Worm (Caenorhabditis elegans) whole organism, midembryonic: ENCODE data around the gene dhhc-8.

Experiments
- T22C8.4 ChIP-seq: fragments of 200-800 bp; sonication (Bioruptor generic); IDR thresholded peaks from 2 replicates; pipeline ENCODE4 v1.3.6; 2022; ENCODE audit warnings: missing genetic modification characterization, missing compliant biosample characterization
- cog-1 ChIP-seq: sonication (generic microtip); optimal IDR thresholded peaks from 2 replicates; lab custom pipeline; 2016; ENCODE audit warnings: missing genetic modification characterization, missing compliant biosample characterization
- flt-1 ChIP-seq: fragments of 200-800 bp; sonication (Bioruptor generic); IDR thresholded peaks from 2 replicates; pipeline ENCODE4 v1.3.6; 2022; ENCODE audit warnings: missing genetic modification characterization, missing compliant biosample characterization
- klf-2 ChIP-seq: fragments of 200-800 bp; sonication (Bioruptor generic); conservative IDR thresholded peaks from 2 replicates; pipeline ENCODE4 v1.3.6; 2022; ENCODE audit warnings: missing genetic modification reagents, missing genetic modification characterization, missing compliant biosample characterization
- med-1 ChIP-seq: sonication (generic microtip); optimal IDR thresholded peaks from 2 replicates; lab custom pipeline; 2017; ENCODE audit warnings: missing genetic modification characterization, mild to moderate bottlenecking, missing compliant biosample characterization, antibody characterized with exemption, missing genetic modification reagents; ENCODE audit not compliant: insufficient read depth
- ref-1 ChIP-seq: fragments of 200-800 bp; sonication (Bioruptor generic); conservative IDR thresholded peaks from 2 replicates; pipeline ENCODE4 v1.3.6; 2022; ENCODE audit warnings: missing genetic modification reagents, missing genetic modification characterization, missing compliant biosample characterization
- tab-1 ChIP-seq: fragments of 200-800 bp; sonication (Bioruptor generic); IDR thresholded peaks from 2 replicates; pipeline ENCODE4 v1.3.6; 2022; ENCODE audit warnings: missing genetic modification characterization, missing compliant biosample characterization
- ztf-23 ChIP-seq: fragments of 200-800 bp; sonication (Bioruptor generic); IDR thresholded peaks from 2 replicates; pipeline ENCODE4 v1.3.6; 2022; ENCODE audit warnings: missing genetic modification reagents, missing genetic modification characterization, missing compliant biosample characterization
- ztf-29 ChIP-seq: fragments of 200-800 bp; sonication (Bioruptor generic); IDR thresholded peaks from 2 replicates; pipeline ENCODE4 v1.3.6; 2022; ENCODE audit warnings: missing genetic modification reagents, missing genetic modification characterization, missing compliant biosample characterization

The dhhc-8 gene

ce11 chrIII:13101070-13101469, 6.3 kb upstream of the dhhc-8 start:
- no peak for TF ChIP-seq cog-1 (tag; lab: Kevin White, UChicago)
- TF ChIP-seq T22C8.4: peak; percentile 30; the same call in 1 of the 2 replicates

ce11 chrIII:13103980-13104379, 3.4 kb upstream of the dhhc-8 start:
- TF ChIP-seq T22C8.4 (no peak), cog-1 (tag; lab: Kevin White, UChicago) (no peak), flt-1 (GFP tag; lab: Robert Waterston, UW) (no peak), klf-2 (GFP tag; lab: Robert Waterston, UW) (no peak), med-1 (GFP tag; lab: Kevin White, UChicago) (no peak)

- no peak for TF ChIP-seq flt-1 (GFP tag; lab: Robert Waterston, UW)
- no peak for TF ChIP-seq med-1 (GFP tag; lab: Kevin White, UChicago)
- no peak for TF ChIP-seq ztf-23 (GFP tag; lab: Robert Waterston, UW)
- TF ChIP-seq T22C8.4: no peak
- TF ChIP-seq cog-1 (tag; lab: Kevin White, UChicago): no peak
- no peak for TF ChIP-seq klf-2 (GFP tag; lab: Robert Waterston, UW)
- TF ChIP-seq ztf-29 (GFP tag; lab: Robert Waterston, UW): no peak
- no peak for TF ChIP-seq ref-1 (GFP tag; lab: Robert Waterston, UW)
- no peak for TF ChIP-seq tab-1 (GFP tag; lab: Robert Waterston, UW)
These were observed 3.0 kb upstream of the dhhc-8 start for ce11 chrIII:13104410-13104809.

- TF ChIP-seq ref-1 (GFP tag; lab: Robert Waterston, UW): no peak
- no peak for TF ChIP-seq ztf-29 (GFP tag; lab: Robert Waterston, UW)
- no peak for TF ChIP-seq T22C8.4
- no peak for TF ChIP-seq tab-1 (GFP tag; lab: Robert Waterston, UW)
- TF ChIP-seq klf-2 (GFP tag; lab: Robert Waterston, UW): no peak
These were observed 1.9 kb upstream of the dhhc-8 start for ce11 chrIII:13105497-13105896.

- peak; percentile 21 for TF ChIP-seq cog-1 (tag; lab: Kevin White, UChicago)
- no peak for TF ChIP-seq T22C8.4
- 0 out of 2 replicates have a peak, but pooled peaks have one; percentile 18 for TF ChIP-seq flt-1 (GFP tag; lab: Robert Waterston, UW)
These were observed 1.5 kb upstream of the dhhc-8 start for ce11 chrIII:13105911-13106310.

ce11 chrIII:13118460-13118859, 11.1 kb downstream of the dhhc-8 start:
- no peak for TF ChIP-seq med-1 (GFP tag; lab: Kevin White, UChicago)
- no peak for TF ChIP-seq tab-1 (GFP tag; lab: Robert Waterston, UW)
- TF ChIP-seq klf-2 (GFP tag; lab: Robert Waterston, UW): no peak
- TF ChIP-seq ztf-29 (GFP tag; lab: Robert Waterston, UW): no peak
- TF ChIP-seq ref-1 (GFP tag; lab: Robert Waterston, UW): no peak
- TF ChIP-seq ztf-23 (GFP tag; lab: Robert Waterston, UW): no peak
- no peak for TF ChIP-seq T22C8.4
- no peak for TF ChIP-seq cog-1 (tag; lab: Kevin White, UChicago)
- no peak for TF ChIP-seq flt-1 (GFP tag; lab: Robert Waterston, UW)

ce11 chrIII:13119520-13119919, 12.1 kb downstream of the dhhc-8 start, which contains the start of gene zig-8:
Gene zig-8 (plus strand): TSS chrIII:13119820.
- TF ChIP-seq med-1 (GFP tag; lab: Kevin White, UChicago) (no peak), ref-1 (GFP tag; lab: Robert Waterston, UW) (no peak), flt-1 (GFP tag; lab: Robert Waterston, UW) (no peak), ztf-23 (GFP tag; lab: Robert Waterston, UW) (no peak), tab-1 (GFP tag; lab: Robert Waterston, UW) (no peak), klf-2 (GFP tag; lab: Robert Waterston, UW) (no peak), cog-1 (tag; lab: Kevin White, UChicago) (no peak), T22C8.4 (no peak), ztf-29 (GFP tag; lab: Robert Waterston, UW) (no peak)

- TF ChIP-seq flt-1 (GFP tag; lab: Robert Waterston, UW) (no peak), ref-1 (GFP tag; lab: Robert Waterston, UW) (no peak), med-1 (GFP tag; lab: Kevin White, UChicago) (no peak), T22C8.4 (no peak)
These were observed 16.0 kb downstream of the dhhc-8 start for ce11 chrIII:13123440-13123839.

- TF ChIP-seq ztf-23 (GFP tag; lab: Robert Waterston, UW): no peak
- TF ChIP-seq T22C8.4: no peak
- TF ChIP-seq cog-1 (tag; lab: Kevin White, UChicago): no peak
- TF ChIP-seq klf-2 (GFP tag; lab: Robert Waterston, UW): no peak
- no peak for TF ChIP-seq flt-1 (GFP tag; lab: Robert Waterston, UW)
- TF ChIP-seq med-1 (GFP tag; lab: Kevin White, UChicago): no peak
- no peak for TF ChIP-seq tab-1 (GFP tag; lab: Robert Waterston, UW)
- no peak for TF ChIP-seq ztf-29 (GFP tag; lab: Robert Waterston, UW)
- TF ChIP-seq ref-1 (GFP tag; lab: Robert Waterston, UW): no peak
These were observed 19.8 kb downstream of the dhhc-8 start for ce11 chrIII:13127157-13127556.

- TF ChIP-seq klf-2 (GFP tag; lab: Robert Waterston, UW): no peak
- no peak for TF ChIP-seq cog-1 (tag; lab: Kevin White, UChicago)
- no peak for TF ChIP-seq T22C8.4
- TF ChIP-seq tab-1 (GFP tag; lab: Robert Waterston, UW): no peak
- TF ChIP-seq flt-1 (GFP tag; lab: Robert Waterston, UW): no peak
- TF ChIP-seq ztf-23 (GFP tag; lab: Robert Waterston, UW): no peak
- TF ChIP-seq ref-1 (GFP tag; lab: Robert Waterston, UW): no peak
- TF ChIP-seq ztf-29 (GFP tag; lab: Robert Waterston, UW): no peak
- TF ChIP-seq med-1 (GFP tag; lab: Kevin White, UChicago): no peak
These were observed 23.8 kb downstream of the dhhc-8 start for ce11 chrIII:13131220-13131619.
